Worm (Caenorhabditis elegans) whole organism, L2 larva: Measurements from ENCODE around the gene dnj-13.

Experiments
- fos-1 ChIP-seq: fragments of 150-350 bp; optimal IDR thresholded peaks from 2 replicates; lab custom pipeline; 2014; ENCODE audit warnings: missing biosample characterization, missing genetic modification characterization
- nhr-12 ChIP-seq: fragments of 150-350 bp; optimal IDR thresholded peaks from 2 replicates; lab custom pipeline; 2014; ENCODE audit warnings: missing biosample characterization, missing genetic modification characterization
- zag-1 ChIP-seq: fragments of 150-350 bp; optimal IDR thresholded peaks from 2 replicates; lab custom pipeline; 2014; ENCODE audit warnings: missing biosample characterization, missing genetic modification characterization

DNA sequence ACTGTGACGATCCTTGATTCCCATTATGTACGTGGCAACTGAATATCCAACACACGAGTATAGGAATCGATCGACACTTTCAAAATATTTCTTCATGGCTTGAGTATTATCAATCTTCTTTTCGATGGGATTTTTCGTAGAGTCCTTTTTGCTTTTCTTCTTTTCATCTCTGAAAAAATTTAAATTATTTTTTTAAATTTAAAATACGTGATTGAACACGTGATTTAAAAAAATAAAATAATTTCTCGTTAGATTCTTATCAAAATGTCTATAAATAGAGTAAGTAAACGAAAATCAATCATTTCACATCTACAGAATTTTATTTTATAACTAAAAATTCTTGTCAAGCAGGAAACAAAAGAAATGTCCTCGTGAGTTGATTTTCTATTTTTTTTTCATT lies 24.2 kb upstream of the dnj-13 start, which contains the start of gene Y62F5A.10:
- no peak for TF ChIP-seq nhr-12
- no peak for TF ChIP-seq zag-1
- TF ChIP-seq fos-1 (tag; lab: Kevin White, UChicago) = no peak
